Fruit fly (Drosophila melanogaster): ENCODE data around the gene brk.
A peak's percentile ranks its signal among the peaks of the same experiment; 100 is the strongest.

brk gene

dm6 chrX:7277038-7277437 is 30.7 kb upstream of the brk start (continued):
- TF ChIP-seq zen (tag; optimal IDR thresholded peaks at IDR 0.05) (peak; percentile 93), Xbp1 (GFP tag; optimal IDR thresholded peaks at IDR 0.05) (peak; percentile 70), CG11723 (GFP tag; optimal IDR thresholded peaks at IDR 0.05) (no peak), Dip3 (GFP tag; optimal IDR thresholded peaks at IDR 0.05) (peak; percentile 8), CG12071 (GFP tag; optimal IDR thresholded peaks at IDR 0.05) (peak; percentile 13), CG7928 (GFP tag; optimal IDR thresholded peaks at IDR 0.05) (no peak), CG12744 (GFP tag; optimal IDR thresholded peaks at IDR 0.05) (peak; percentile 22), CG10267 (tag; optimal IDR thresholded peaks at IDR 0.05) (peak; percentile 80), CG18764 (GFP tag; optimal IDR thresholded peaks at IDR 0.05) (peak; percentile 41), Sox102F (GFP tag; optimal IDR thresholded peaks at IDR 0.05) (peak; percentile 60), zen2 (GFP tag; IDR thresholded peaks at IDR 0.05; ENCODE audit: partially characterized antibody) (no peak), ranshi (GFP tag; IDR thresholded peaks at IDR 0.05) (peak; percentile 39; the same call in 1 of the 2 replicates), Ets97D (GFP tag; optimal IDR thresholded peaks at IDR 0.05) (no peak), kni (GFP tag; optimal IDR thresholded peaks at IDR 0.05) (no peak), Pdp1 (GFP tag; optimal IDR thresholded peaks at IDR 0.05) (peak; percentile 57 to 65), CG17829 (tag; optimal IDR thresholded peaks at IDR 0.05) (peak; percentile 74), chn (GFP tag; optimal IDR thresholded peaks at IDR 0.05) (peak; percentile 68), Hand (GFP tag; optimal IDR thresholded peaks at IDR 0.05) (no peak), exex (tag; optimal IDR thresholded peaks at IDR 0.05) (no peak), Bgb (GFP tag; IDR thresholded peaks at IDR 0.05; ENCODE audit: partially characterized antibody) (no peak), ab (GFP tag; optimal IDR thresholded peaks at IDR 0.05) (no peak), gt (GFP tag; IDR thresholded peaks at IDR 0.05) (0 out of 2 replicates have a peak, but pooled peaks have one; percentile 25), pan (optimal IDR thresholded peaks at IDR 0.05) (no peak), pan (GFP tag; optimal IDR thresholded peaks at IDR 0.05 in 1 of 2, IDR thresholded peaks at IDR 0.05 in 1 of 2) (peak in 1 of 2 experiments; percentile 26), dysf (GFP tag; IDR thresholded peaks at IDR 0.05) (0 out of 3 replicates have a peak, but pooled peaks have one; percentile 31), CG7556 (GFP tag; optimal IDR thresholded peaks at IDR 0.05) (peak; percentile 72), CG15479 (GFP tag; optimal IDR thresholded peaks at IDR 0.05) (peak; percentile 35), Rx (GFP tag; IDR thresholded peaks at IDR 0.05) (no peak), Camta (GFP tag; optimal IDR thresholded peaks at IDR 0.05) (peak; percentile 51), br (optimal IDR thresholded peaks at IDR 0.05) (no peak), odd (GFP tag; optimal IDR thresholded peaks at IDR 0.05) (peak; percentile 48), CG3995 (GFP tag; optimal IDR thresholded peaks at IDR 0.05) (no peak), fru (optimal IDR thresholded peaks at IDR 0.05) (no peak), zfh2 (GFP tag; optimal IDR thresholded peaks at IDR 0.05) (peak; percentile 5), ci (GFP tag; IDR thresholded peaks at IDR 0.05) (peak; percentile 55; the same call in 2 of the 3 replicates), sob (GFP tag; IDR thresholded peaks at IDR 0.05) (peak; percentile 22; the same call in 1 of the 2 replicates), salm (tag; optimal IDR thresholded peaks at IDR 0.05) (no peak), mam (GFP tag; optimal IDR thresholded peaks at IDR 0.05) (peak; percentile 19), btn (GFP tag; optimal IDR thresholded peaks at IDR 0.05) (peak; percentile 0), CG10565 (GFP tag; optimal IDR thresholded peaks at IDR 0.05) (no peak), CG2199 (GFP tag; IDR thresholded peaks at IDR 0.05) (no peak), CG31224 (GFP tag; IDR thresholded peaks at IDR 0.05) (no peak), insv (GFP tag; optimal IDR thresholded peaks at IDR 0.05) (no peak), CG9437 (GFP tag; optimal IDR thresholded peaks at IDR 0.05) (peak; percentile 26), seq (GFP tag; IDR thresholded peaks at IDR 0.05) (peak; percentile 16; the same call in 1 of the 2 replicates), CrebB (tag; optimal IDR thresholded peaks at IDR 0.05) (no peak), CG12391 (tag; optimal IDR thresholded peaks at IDR 0.05) (peak; percentile 78), sqz (GFP tag; optimal IDR thresholded peaks at IDR 0.05) (peak; percentile 52), Atf3 (GFP tag; optimal IDR thresholded peaks at IDR 0.05) (peak; percentile 38), vfl (GFP tag; optimal IDR thresholded peaks at IDR 0.05) (no peak), Med (GFP tag) (peak; percentile 84), CG8478 (optimal IDR thresholded peaks at IDR 0.05) (no peak)
